Worm (Caenorhabditis elegans) whole organism, early embryonic: ENCODE measurements around the gene T23F11.4.

ENCODE experiments used
- B0310.2 ChIP-seq: sonication (generic microtip); optimal IDR thresholded peaks from 2 replicates; lab custom pipeline; 2016; ENCODE audit warnings: mild to moderate bottlenecking, missing genetic modification characterization, missing compliant biosample characterization
- F13C5.2 ChIP-seq: sonication (generic microtip); optimal IDR thresholded peaks from 2 replicates; lab custom pipeline; 2017; ENCODE audit warnings: mild to moderate bottlenecking, missing genetic modification characterization, inconsistent platforms, missing compliant biosample characterization
- aly-1 ChIP-seq: sonication (generic microtip); optimal IDR thresholded peaks from 2 replicates; lab custom pipeline; 2016; ENCODE audit warnings: missing genetic modification characterization, missing compliant biosample characterization
- ama-1 ChIP-seq: fragments of 150-350 bp; optimal IDR thresholded peaks from 2 replicates; lab custom pipeline; 2014
- ceh-13 ChIP-seq: fragments of 200-800 bp; sonication (Bioruptor generic); optimal IDR thresholded peaks from 2 replicates; lab custom pipeline; 2018; ENCODE audit warnings: mild to moderate bottlenecking, missing genetic modification characterization, missing compliant biosample characterization
- ceh-36 ChIP-seq: sonication (generic microtip); optimal IDR thresholded peaks from 2 replicates; lab custom pipeline; 2016; ENCODE audit warnings: missing genetic modification characterization, inconsistent platforms, missing compliant biosample characterization
- ets-7 ChIP-seq: sonication (generic microtip); optimal IDR thresholded peaks from 2 replicates; lab custom pipeline; 2016; ENCODE audit warnings: missing genotype, missing genetic modification characterization, missing compliant biosample characterization
- flt-1 ChIP-seq: fragments of 200-800 bp; sonication (Bioruptor generic); IDR thresholded peaks from 2 replicates; pipeline ENCODE4 v1.3.6; 2022; ENCODE audit warnings: missing genetic modification characterization, missing compliant biosample characterization
- hmbx-1 ChIP-seq: sonication (generic microtip); optimal IDR thresholded peaks from 2 replicates; lab custom pipeline; 2016; ENCODE audit warnings: mild to moderate bottlenecking, missing genetic modification characterization, missing compliant biosample characterization
- hmg-4 ChIP-seq: fragments of 200-800 bp; sonication (Bioruptor generic); optimal IDR thresholded peaks from 2 replicates; lab custom pipeline; 2018; ENCODE audit warnings: mild to moderate bottlenecking, missing genetic modification characterization, missing compliant biosample characterization
- hnd-1 ChIP-seq: sonication (generic microtip); optimal IDR thresholded peaks from 2 replicates; lab custom pipeline; 2016; ENCODE audit warnings: missing genetic modification characterization, missing compliant biosample characterization
- pes-1 ChIP-seq: fragments of 200-800 bp; sonication (Bioruptor generic); IDR thresholded peaks from 2 replicates; pipeline ENCODE4 v1.3.6; 2022; ENCODE audit warnings: missing genetic modification reagents, missing genetic modification characterization, missing compliant biosample characterization
- scrt-1 ChIP-seq: fragments of 200-800 bp; sonication (Bioruptor generic); IDR thresholded peaks from 2 replicates; pipeline ENCODE4 v1.3.6; 2022; ENCODE audit warnings: missing genetic modification characterization, missing compliant biosample characterization
- sea-1 ChIP-seq: fragments of 200-800 bp; sonication (Bioruptor generic); conservative IDR thresholded peaks from 2 replicates; pipeline ENCODE4 v1.3.6; 2022; ENCODE audit warnings: missing genetic modification characterization, missing compliant biosample characterization
- tbx-11 ChIP-seq: fragments of 200-800 bp; sonication (Bioruptor generic); IDR thresholded peaks from 2 replicates; pipeline ENCODE4 v1.3.6; 2022; ENCODE audit warnings: missing genetic modification characterization, missing compliant biosample characterization
- tbx-37 ChIP-seq: fragments of 200-800 bp; sonication (Bioruptor generic); conservative IDR thresholded peaks from 2 replicates; pipeline ENCODE4 v1.3.6; 2022; ENCODE audit warnings: missing genetic modification reagents, missing genetic modification characterization, missing compliant biosample characterization
- tra-4 ChIP-seq: sonication (generic microtip); optimal IDR thresholded peaks from 2 replicates; lab custom pipeline; 2017; ENCODE audit warnings: missing genetic modification characterization, missing compliant biosample characterization

T23F11.4 gene

ce11 chrIII:4697819-4698218, 32.6 kb upstream of the T23F11.4 start, which contains the start of gene dnj-18:
Gene dnj-18, plus strand, starts transcription at chrIII:4698119.
- TF ChIP-seq aly-1 (tag; lab: Kevin White, UChicago) (no peak), ama-1 (lab: Kevin White, UChicago) (no peak), ceh-13 (GFP tag; lab: Kevin White, UChicago) (no peak), hmg-4 (no peak), pes-1 (GFP tag; lab: Robert Waterston, UW) (no peak), F13C5.2 (tag; lab: Kevin White, UChicago) (no peak), scrt-1 (GFP tag; lab: Robert Waterston, UW) (no peak), ets-7 (tag; lab: Kevin White, UChicago) (no peak), B0310.2 (tag; lab: Kevin White, UChicago) (no peak), sea-1 (GFP tag; lab: Robert Waterston, UW) (no peak), ceh-36 (tag; lab: Kevin White, UChicago) (no peak), tbx-11 (GFP tag; lab: Robert Waterston, UW) (no peak), tra-4 (tag; lab: Kevin White, UChicago) (no peak), hnd-1 (no peak)

ce11 chrIII:4696903-4697302, 31.7 kb upstream of the T23F11.4 start:
- TF ChIP-seq scrt-1 (GFP tag; lab: Robert Waterston, UW), result no peak

- TF ChIP-seq hmg-4, result no peak
- no peak for TF ChIP-seq hmbx-1 (tag; lab: Kevin White, UChicago)
- TF ChIP-seq flt-1, result no peak
- TF ChIP-seq tbx-37, result no peak
- no peak for TF ChIP-seq ceh-13 (GFP tag; lab: Kevin White, UChicago)
- no peak for TF ChIP-seq ets-7 (tag; lab: Kevin White, UChicago)
- TF ChIP-seq tbx-11 (GFP tag; lab: Robert Waterston, UW), result no peak
- no peak for TF ChIP-seq sea-1 (GFP tag; lab: Robert Waterston, UW)
- TF ChIP-seq scrt-1 (GFP tag; lab: Robert Waterston, UW), result no peak
- no peak for TF ChIP-seq aly-1 (tag; lab: Kevin White, UChicago)
- TF ChIP-seq hnd-1, result no peak
- TF ChIP-seq F13C5.2 (tag; lab: Kevin White, UChicago), result no peak
- no peak for TF ChIP-seq pes-1 (GFP tag; lab: Robert Waterston, UW)
- no peak for TF ChIP-seq ama-1 (lab: Kevin White, UChicago)
- TF ChIP-seq B0310.2 (tag; lab: Kevin White, UChicago), result no peak
- TF ChIP-seq tra-4 (tag; lab: Kevin White, UChicago), result no peak
- no peak for TF ChIP-seq ceh-36 (tag; lab: Kevin White, UChicago)
These were observed 29.9 kb upstream of the T23F11.4 start, which contains the start of gene T04A8.7 for ce11 chrIII:4695057-4695456. Gene T04A8.7, plus strand, starts transcription at chrIII:4695357.

ce11 chrIII:4693695-4694094, 28.5 kb upstream of the T23F11.4 start, which contains the start of gene T04A8.8:
Gene T04A8.8, plus strand, starts transcription at chrIII:4693995.
- no peak for TF ChIP-seq hnd-1

- TF ChIP-seq sea-1 (GFP tag; lab: Robert Waterston, UW), result 0 out of 2 replicates have a peak, but pooled peaks have one; percentile 5
- peak; percentile 38; the same call in 1 of the 2 replicates for TF ChIP-seq tbx-37
- TF ChIP-seq pes-1 (GFP tag; lab: Robert Waterston, UW), result no peak
- TF ChIP-seq hmg-4, result no peak
- peak; percentile 60 for TF ChIP-seq F13C5.2 (tag; lab: Kevin White, UChicago)
- peak; percentile 34; the same call in 1 of the 2 replicates for TF ChIP-seq scrt-1 (GFP tag; lab: Robert Waterston, UW)
These were observed 28.1 kb upstream of the T23F11.4 start, which contains the start of gene nifk-1 for ce11 chrIII:4693281-4693680. Gene nifk-1, minus strand, starts transcription at chrIII:4693307.

- peak; percentile 44 for TF ChIP-seq hmbx-1 (tag; lab: Kevin White, UChicago)
- peak; percentile 84 for TF ChIP-seq ceh-36 (tag; lab: Kevin White, UChicago)
- TF ChIP-seq scrt-1 (GFP tag; lab: Robert Waterston, UW), result peak; percentile 88
- peak; percentile 41 for TF ChIP-seq F13C5.2 (tag; lab: Kevin White, UChicago)
- no peak; the same call in 1 of the 2 replicates for TF ChIP-seq sea-1 (GFP tag; lab: Robert Waterston, UW)
- TF ChIP-seq pes-1 (GFP tag; lab: Robert Waterston, UW), result no peak
- peak; percentile 83 for TF ChIP-seq tbx-11 (GFP tag; lab: Robert Waterston, UW)
- TF ChIP-seq tra-4 (tag; lab: Kevin White, UChicago), result peak; percentile 76
- peak; percentile 91 for TF ChIP-seq hmg-4
- peak; percentile 13 for TF ChIP-seq aly-1 (tag; lab: Kevin White, UChicago)
- TF ChIP-seq B0310.2 (tag; lab: Kevin White, UChicago), result peak; percentile 69
- peak; percentile 76 for TF ChIP-seq flt-1
- peak; percentile 64 for TF ChIP-seq hnd-1
- TF ChIP-seq tbx-37, result peak; percentile 76
- peak; percentile 80 for TF ChIP-seq ceh-13 (GFP tag; lab: Kevin White, UChicago)
- no peak for TF ChIP-seq ama-1 (lab: Kevin White, UChicago)
- peak; percentile 32 for TF ChIP-seq ets-7 (tag; lab: Kevin White, UChicago)
These were observed 24.4 kb upstream of the T23F11.4 start for ce11 chrIII:4689595-4689994.

ce11 chrIII:4688965-4689364, 23.8 kb upstream of the T23F11.4 start, which contains the start of gene ppat-1:
Gene ppat-1, plus strand, starts transcription at chrIII:4689280.
- TF ChIP-seq tbx-37, result no peak
- TF ChIP-seq tbx-11 (GFP tag; lab: Robert Waterston, UW), result no peak
- no peak for TF ChIP-seq ama-1 (lab: Kevin White, UChicago)
- TF ChIP-seq F13C5.2 (tag; lab: Kevin White, UChicago), result no peak
- no peak for TF ChIP-seq pes-1 (GFP tag; lab: Robert Waterston, UW)
- no peak for TF ChIP-seq hmg-4
- no peak for TF ChIP-seq ets-7 (tag; lab: Kevin White, UChicago)
- no peak for TF ChIP-seq tra-4 (tag; lab: Kevin White, UChicago)
- no peak for TF ChIP-seq ceh-36 (tag; lab: Kevin White, UChicago)
- TF ChIP-seq aly-1 (tag; lab: Kevin White, UChicago), result no peak
- TF ChIP-seq sea-1 (GFP tag; lab: Robert Waterston, UW), result no peak
- no peak for TF ChIP-seq ceh-13 (GFP tag; lab: Kevin White, UChicago)
- no peak for TF ChIP-seq flt-1
- TF ChIP-seq scrt-1 (GFP tag; lab: Robert Waterston, UW), result no peak
- no peak for TF ChIP-seq B0310.2 (tag; lab: Kevin White, UChicago)
- TF ChIP-seq hnd-1, result no peak
- no peak for TF ChIP-seq hmbx-1 (tag; lab: Kevin White, UChicago)
